Worm (Caenorhabditis elegans): ENCODE results near the gene ndua-12.

DNA sequence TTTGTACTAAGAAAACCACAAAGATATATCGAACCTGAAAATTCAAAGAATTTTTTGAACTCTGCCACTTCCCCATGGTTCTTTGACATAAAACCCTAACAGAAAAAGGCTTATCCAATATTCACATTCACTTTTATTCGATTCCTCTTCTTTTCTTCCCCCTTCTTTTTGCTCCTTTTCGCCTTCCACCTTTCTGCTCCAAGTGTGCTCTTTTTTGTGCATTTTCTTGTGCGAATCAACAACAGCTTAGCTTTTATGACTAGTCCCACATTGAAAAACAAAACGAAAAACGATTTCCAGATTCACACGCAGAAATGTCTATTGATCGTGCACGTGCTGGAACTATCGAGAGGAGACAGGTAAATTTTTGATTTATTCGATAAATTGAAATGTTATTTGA, 31.9 kb upstream of the ndua-12 start, which contains the start of gene Y54G2A.41:
- TF ChIP-seq flt-1 (GFP tag; IDR thresholded peaks at IDR 0.05) (no peak), klf-2 (GFP tag; conservative IDR thresholded peaks at IDR 0.05) (no peak), T22C8.4 (GFP tag; IDR thresholded peaks at IDR 0.05) (no peak)

Data from whole organism, midembryonic.